Fruit fly (Drosophila melanogaster) whole organism, embryonic: ENCODE measurements around the gene CG12123.

Experiments used
- Bteb2 ChIP-seq: fragments of 200-800 bp; sonication (Bioruptor generic); optimal IDR thresholded peaks from 2 replicates; lab custom pipeline; 2016; ENCODE audit warnings: missing biosample characterization, missing genetic modification characterization
- CG10321 ChIP-seq: fragments of 200-800 bp; sonication (Bioruptor generic); IDR thresholded peaks from 2 replicates; pipeline ENCODE4 v1.3.6; 2022; ENCODE audit warnings: missing biosample characterization, missing genetic modification characterization
- CG11504 ChIP-seq: fragments of 200-800 bp; sonication (Bioruptor generic); optimal IDR thresholded peaks from 3 replicates; lab custom pipeline; 2019; ENCODE audit warnings: missing biosample characterization, mild to moderate bottlenecking, missing genetic modification characterization, moderate library complexity
- CG11696 ChIP-seq: fragments of 200-800 bp; sonication (Bioruptor generic); IDR thresholded peaks from 2 replicates; pipeline ENCODE4 v1.3.6; 2022; ENCODE audit warnings: missing biosample characterization, missing genetic modification characterization
- CG12236 ChIP-seq: fragments of 200-800 bp; sonication (Bioruptor generic); optimal IDR thresholded peaks from 2 replicates; lab custom pipeline; 2016; ENCODE audit warnings: missing biosample characterization, missing genetic modification characterization
- CG14014 ChIP-seq: fragments of 200-800 bp; sonication (Bioruptor generic); IDR thresholded peaks from 2 replicates; pipeline ENCODE4 v1.3.6; 2022; ENCODE audit warnings: missing biosample characterization, missing genetic modification characterization
- CG15601 ChIP-seq: fragments of 200-800 bp; sonication (Bioruptor generic); optimal IDR thresholded peaks from 3 replicates; lab custom pipeline; 2019; ENCODE audit warnings: missing biosample characterization, mild to moderate bottlenecking, missing genetic modification characterization, moderate library complexity
- CG2199 ChIP-seq: fragments of 200-800 bp; sonication (Bioruptor generic); IDR thresholded peaks from 3 replicates; pipeline ENCODE4 v1.3.6; 2022; ENCODE audit warnings: missing biosample characterization, missing genetic modification characterization
- CG2678 ChIP-seq: fragments of 200-800 bp; sonication (Bioruptor generic); optimal IDR thresholded peaks from 3 replicates; lab custom pipeline; 2019; ENCODE audit warnings: missing biosample characterization, mild to moderate bottlenecking, missing genetic modification characterization, moderate library complexity
- CG31224 ChIP-seq: fragments of 200-800 bp; sonication (Bioruptor generic); IDR thresholded peaks from 2 replicates; pipeline ENCODE4 v1.3.6; 2022; ENCODE audit warnings: missing biosample characterization, missing genetic modification characterization
- CG42726 ChIP-seq: fragments of 200-800 bp; sonication (Bioruptor generic); IDR thresholded peaks from 2 replicates; pipeline ENCODE4 v1.3.6; 2022; ENCODE audit warnings: missing biosample characterization, missing genetic modification characterization; ENCODE audit not compliant: partially characterized antibody
- CG4617 ChIP-seq: fragments of 200-800 bp; sonication (Bioruptor generic); optimal IDR thresholded peaks from 3 replicates; lab custom pipeline; 2016; ENCODE audit warnings: missing biosample characterization, missing genetic modification characterization, borderline replicate concordance
- CG4730 ChIP-seq: fragments of 200-800 bp; sonication (Bioruptor generic); IDR thresholded peaks from 2 replicates; pipeline ENCODE4 v1.3.6; 2022; ENCODE audit warnings: missing biosample characterization, missing genetic modification characterization
- CG7556 ChIP-seq: fragments of 200-800 bp; sonication (Bioruptor generic); optimal IDR thresholded peaks from 2 replicates; lab custom pipeline; 2017; ENCODE audit warnings: missing biosample characterization, mild to moderate bottlenecking, missing genetic modification characterization
- CG7745 ChIP-seq: fragments of 200-800 bp; sonication (Bioruptor generic); optimal IDR thresholded peaks from 2 replicates; lab custom pipeline; 2018; ENCODE audit warnings: missing biosample characterization, mild to moderate bottlenecking, missing genetic modification characterization, moderate library complexity
- CG9817 ChIP-seq: fragments of 200-800 bp; sonication (Bioruptor generic); optimal IDR thresholded peaks from 2 replicates; lab custom pipeline; 2018; ENCODE audit warnings: missing biosample characterization, mild to moderate bottlenecking, missing genetic modification characterization, moderate library complexity
- CG9932 ChIP-seq: fragments of 200-800 bp; sonication (Bioruptor generic); IDR thresholded peaks from 2 replicates; pipeline ENCODE4 v1.3.6; 2022; ENCODE audit warnings: missing biosample characterization, missing genetic modification characterization
- CrebB ChIP-seq: fragments of 200-800 bp; sonication (Bioruptor generic); optimal IDR thresholded peaks from 3 replicates; lab custom pipeline; 2018; ENCODE audit warnings: missing biosample characterization, mild to moderate bottlenecking, missing genetic modification characterization
- Gsc ChIP-seq: fragments of 200-800 bp; sonication (Bioruptor generic); IDR thresholded peaks from 2 replicates; pipeline ENCODE4 v1.3.6; 2022; ENCODE audit warnings: missing biosample characterization, missing genetic modification characterization
- Jarid2 ChIP-seq: fragments of 200-800 bp; sonication (Bioruptor generic); optimal IDR thresholded peaks from 3 replicates; lab custom pipeline; 2017; ENCODE audit warnings: mild to moderate bottlenecking, missing biosample characterization, missing genetic modification reagents, missing genetic modification characterization
- MESR4 ChIP-seq: fragments of 200-800 bp; sonication (Bioruptor generic); optimal IDR thresholded peaks from 2 replicates; lab custom pipeline; 2018; ENCODE audit warnings: missing biosample characterization, mild to moderate bottlenecking, missing genetic modification characterization, moderate library complexity
- NC2β ChIP-seq: fragments of 200-800 bp; sonication (Bioruptor generic); optimal IDR thresholded peaks from 2 replicates; lab custom pipeline; 2016; ENCODE audit warnings: missing biosample characterization, missing genetic modification characterization
- NfI ChIP-seq: fragments of 200-800 bp; sonication (Bioruptor generic); optimal IDR thresholded peaks from 3 replicates; lab custom pipeline; 2018; ENCODE audit warnings: missing biosample characterization, mild to moderate bottlenecking, missing genetic modification characterization, moderate library complexity
- Oli ChIP-seq: fragments of 200-800 bp; sonication (Bioruptor generic); optimal IDR thresholded peaks from 2 replicates; lab custom pipeline; 2018; ENCODE audit warnings: missing biosample characterization, mild to moderate bottlenecking, missing genetic modification characterization, moderate library complexity
- Taf1 ChIP-seq: fragments of 200-800 bp; sonication (Bioruptor generic); IDR thresholded peaks from 2 replicates; pipeline ENCODE4 v1.3.6; 2022; ENCODE audit warnings: missing biosample characterization, missing genetic modification characterization
- Trl ChIP-seq, 3 experiments: fragments of >200 bp in 2 of 3; fragments of 200-800 bp in 1 of 3; sonication (Bioruptor generic) in 1 of 3; optimal IDR thresholded peaks; 2 replicates in 1 of 3; 3 replicates in 2 of 3; lab custom pipeline; 2016 to 2017; ENCODE audit warnings: missing biosample characterization in 1 of 3, missing genetic modification characterization in 1 of 3
- ap ChIP-seq: fragments of 200-800 bp; sonication (Bioruptor generic); IDR thresholded peaks from 2 replicates; pipeline ENCODE4 v1.3.6; 2022; ENCODE audit warnings: missing biosample characterization, missing genetic modification characterization
- bab2 ChIP-seq: fragments of 200-800 bp; sonication (Bioruptor generic); optimal IDR thresholded peaks from 2 replicates; lab custom pipeline; 2016; ENCODE audit warnings: missing biosample characterization, missing genetic modification characterization
- btn ChIP-seq: fragments of 200-800 bp; sonication (Bioruptor generic); optimal IDR thresholded peaks from 2 replicates; lab custom pipeline; 2016; ENCODE audit warnings: missing biosample characterization, missing genetic modification characterization
- cas ChIP-seq: fragments of 200-800 bp; sonication (Bioruptor generic); IDR thresholded peaks from 2 replicates; pipeline ENCODE4 v1.3.6; 2022; ENCODE audit warnings: missing biosample characterization, missing genetic modification characterization
- caup ChIP-seq: fragments of 200-800 bp; sonication (Bioruptor generic); optimal IDR thresholded peaks from 3 replicates; lab custom pipeline; 2017; ENCODE audit warnings: missing biosample characterization, mild to moderate bottlenecking, missing genetic modification characterization, moderate library complexity; ENCODE audit not compliant: severe bottlenecking
- dan ChIP-seq: fragments of 200-800 bp; sonication (Bioruptor generic); IDR thresholded peaks from 2 replicates; pipeline ENCODE4 v1.3.6; 2022; ENCODE audit warnings: missing biosample characterization, missing genetic modification characterization
- dati ChIP-seq: fragments of 200-800 bp; sonication (Bioruptor generic); IDR thresholded peaks from 2 replicates; pipeline ENCODE4 v1.3.6; 2022; ENCODE audit warnings: missing biosample characterization, missing genetic modification characterization
- disco-r ChIP-seq: fragments of 200-800 bp; sonication (Bioruptor generic); optimal IDR thresholded peaks from 2 replicates; lab custom pipeline; 2016; ENCODE audit warnings: missing biosample characterization, missing genetic modification characterization
- emc ChIP-seq: fragments of 200-800 bp; sonication (Bioruptor generic); optimal IDR thresholded peaks from 2 replicates; lab custom pipeline; 2016; ENCODE audit warnings: missing biosample characterization, missing genetic modification characterization
- fd3F ChIP-seq: fragments of 200-800 bp; sonication (Bioruptor generic); optimal IDR thresholded peaks from 2 replicates; lab custom pipeline; 2018; ENCODE audit warnings: missing biosample characterization, mild to moderate bottlenecking, missing genetic modification characterization, moderate library complexity
- gcm2 ChIP-seq: fragments of 200-800 bp; sonication (Bioruptor generic); optimal IDR thresholded peaks from 2 replicates; lab custom pipeline; 2016; ENCODE audit warnings: missing biosample characterization, missing genetic modification characterization
- grau ChIP-seq: fragments of 200-800 bp; optimal IDR thresholded peaks from 3 replicates; lab custom pipeline; 2019; ENCODE audit warnings: missing biosample characterization, mild to moderate bottlenecking, missing genetic modification characterization, moderate library complexity
- gsb ChIP-seq: fragments of 200-800 bp; sonication (Bioruptor generic); IDR thresholded peaks from 2 replicates; pipeline ENCODE4 v1.3.6; 2022; ENCODE audit warnings: missing biosample characterization, missing genetic modification characterization
- klu ChIP-seq: fragments of 200-800 bp; sonication (Bioruptor generic); IDR thresholded peaks from 2 replicates; pipeline ENCODE4 v1.3.6; 2022; ENCODE audit warnings: missing biosample characterization, missing genetic modification characterization
- lbe ChIP-seq: fragments of 200-800 bp; sonication (Bioruptor generic); optimal IDR thresholded peaks from 2 replicates; lab custom pipeline; 2016; ENCODE audit warnings: missing biosample characterization, mild to moderate bottlenecking, missing genetic modification characterization
- lilli ChIP-seq: fragments of 200-800 bp; sonication (Bioruptor generic); optimal IDR thresholded peaks from 3 replicates; lab custom pipeline; 2016; ENCODE audit warnings: missing biosample characterization, missing genetic modification characterization
- maf-S ChIP-seq: fragments of 200-800 bp; sonication (Bioruptor generic); optimal IDR thresholded peaks from 2 replicates; lab custom pipeline; 2016; ENCODE audit warnings: missing biosample characterization, missing genetic modification characterization
- pnt ChIP-seq: fragments of 200-800 bp; sonication (Bioruptor generic); optimal IDR thresholded peaks from 3 replicates; lab custom pipeline; 2016; ENCODE audit warnings: missing biosample characterization, missing genetic modification characterization
- pum ChIP-seq: fragments of 200-800 bp; sonication (Bioruptor generic); optimal IDR thresholded peaks from 2 replicates; lab custom pipeline; 2016; ENCODE audit warnings: missing biosample characterization, missing genetic modification characterization
- ro ChIP-seq: fragments of 200-800 bp; sonication (Bioruptor generic); IDR thresholded peaks from 2 replicates; pipeline ENCODE4 v1.3.6; 2022; ENCODE audit warnings: missing biosample characterization, missing genetic modification characterization
- sd ChIP-seq: fragments of 200-800 bp; sonication (Bioruptor generic); optimal IDR thresholded peaks from 3 replicates; lab custom pipeline; 2018; ENCODE audit warnings: missing biosample characterization, mild to moderate bottlenecking, missing genetic modification characterization, moderate library complexity
- seq ChIP-seq: fragments of 200-800 bp; sonication (Bioruptor generic); IDR thresholded peaks from 2 replicates; pipeline ENCODE4 v1.3.6; 2022; ENCODE audit warnings: missing biosample characterization, missing genetic modification characterization
- sim ChIP-seq: fragments of 200-800 bp; sonication (Bioruptor generic); IDR thresholded peaks from 2 replicates; pipeline ENCODE4 v1.3.6; 2022; ENCODE audit warnings: missing biosample characterization, missing genetic modification characterization
- tio ChIP-seq: fragments of 200-800 bp; sonication (Bioruptor generic); optimal IDR thresholded peaks from 2 replicates; lab custom pipeline; 2017; ENCODE audit warnings: missing biosample characterization, missing genetic modification characterization, inconsistent platforms
- usp ChIP-seq: fragments of >200 bp; optimal IDR thresholded peaks from 2 replicates; lab custom pipeline; 2017; ENCODE audit warnings: missing biosample characterization, missing genetic modification characterization
- z ChIP-seq: fragments of 200-800 bp; sonication (Bioruptor generic); IDR thresholded peaks from 3 replicates; pipeline ENCODE4 v1.3.6; 2022; ENCODE audit warnings: missing biosample characterization, missing genetic modification characterization

The CG12123 gene

DNA sequence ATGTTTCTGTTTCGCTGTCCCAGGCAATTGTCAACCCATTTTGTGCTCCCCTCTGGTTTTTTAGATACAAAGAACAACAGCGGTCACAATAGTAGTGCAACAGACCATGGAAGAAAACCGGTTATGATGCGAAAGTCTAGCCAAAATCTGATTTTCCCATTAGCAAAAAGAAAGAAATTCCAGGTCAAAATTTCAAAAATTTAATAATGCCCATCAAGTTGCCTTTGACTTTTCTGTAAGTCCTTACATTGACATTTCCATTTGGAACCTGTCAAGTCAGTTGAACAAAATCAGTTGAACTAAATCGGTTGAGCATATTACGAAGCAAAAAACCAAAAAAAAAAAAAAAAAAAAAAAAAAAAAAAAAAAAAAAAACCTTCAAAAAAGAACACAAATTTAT is 25.2 kb downstream of the CG12123 start (continued):
- TF ChIP-seq pnt (GFP tag; lab: Kevin White, UChicago): peak; percentile 30
- no peak for TF ChIP-seq NfI (GFP tag; lab: Kevin White, UChicago)
- TF ChIP-seq CG7745 (tag; lab: Kevin White, UChicago): no peak
- TF ChIP-seq dati (GFP tag; lab: Robert Waterston, UW): no peak
- TF ChIP-seq CG2199: 0 out of 3 replicates have a peak, but pooled peaks have one; percentile 13
- no peak for TF ChIP-seq Trl (optimal IDR thresholded peaks at IDR 0.05; lab: Kevin White, UChicago)
- peak; percentile 46 for TF ChIP-seq Trl (GFP tag; optimal IDR thresholded peaks at IDR 0.05; lab: Kevin White, UChicago)
- no peak for TF ChIP-seq z (GFP tag; lab: Robert Waterston, UW)
- peak; percentile 32 for TF ChIP-seq bab2
- TF ChIP-seq klu: no peak
- peak; percentile 44 for TF ChIP-seq CG11504 (tag; lab: Kevin White, UChicago)
- peak; percentile 16 for TF ChIP-seq Oli (tag; lab: Kevin White, UChicago)
- TF ChIP-seq CG4730: no peak
- TF ChIP-seq CG42726 (GFP tag; lab: Robert Waterston, UW): no peak
- TF ChIP-seq caup: no peak
- no peak for TF ChIP-seq cas (GFP tag; lab: Robert Waterston, UW)
- TF ChIP-seq Taf1: no peak
- TF ChIP-seq CG4617 (GFP tag; lab: Kevin White, UChicago): no peak
- TF ChIP-seq ro (GFP tag; lab: Robert Waterston, UW): no peak
- TF ChIP-seq CG2678: peak; percentile 48
- TF ChIP-seq CG10321 (GFP tag; lab: Robert Waterston, UW): no peak
- TF ChIP-seq Jarid2 (GFP tag; lab: Kevin White, UChicago): no peak
- TF ChIP-seq usp (GFP tag; lab: Kevin White, UChicago): no peak
- no peak for TF ChIP-seq CG9817 (tag; lab: Kevin White, UChicago)
- TF ChIP-seq CG9932 (GFP tag; lab: Robert Waterston, UW): no peak
- no peak for TF ChIP-seq disco-r (GFP tag; lab: Kevin White, UChicago)
- no peak for TF ChIP-seq maf-S (GFP tag; lab: Kevin White, UChicago)
- no peak for TF ChIP-seq fd3F (GFP tag; lab: Kevin White, UChicago)
- no peak for TF ChIP-seq Gsc
- no peak for TF ChIP-seq sim
- TF ChIP-seq CG15601: no peak
- no peak for TF ChIP-seq CG14014 (GFP tag; lab: Robert Waterston, UW)
- TF ChIP-seq sd (tag; lab: Kevin White, UChicago): no peak
- TF ChIP-seq lilli (GFP tag; lab: Kevin White, UChicago): peak; percentile 13
- TF ChIP-seq tio (GFP tag; lab: Kevin White, UChicago): no peak
- no peak for TF ChIP-seq lbe (GFP tag; lab: Kevin White, UChicago)
- no peak for TF ChIP-seq NC2β (GFP tag; lab: Kevin White, UChicago)
- TF ChIP-seq ap (GFP tag; lab: Robert Waterston, UW): no peak
- no peak for TF ChIP-seq MESR4 (GFP tag; lab: Kevin White, UChicago)
- TF ChIP-seq pum (GFP tag; lab: Kevin White, UChicago): peak; percentile 27
- peak; percentile 64 for TF ChIP-seq CG11696 (GFP tag; lab: Robert Waterston, UW)
- no peak for TF ChIP-seq gsb (GFP tag; lab: Robert Waterston, UW)
- no peak for TF ChIP-seq btn (GFP tag; lab: Kevin White, UChicago)
- no peak for TF ChIP-seq dan
- TF ChIP-seq emc: no peak
- no peak for TF ChIP-seq grau
- no peak for TF ChIP-seq CG7556 (GFP tag; lab: Kevin White, UChicago)
- TF ChIP-seq Bteb2: no peak
- TF ChIP-seq CG31224 (GFP tag; lab: Robert Waterston, UW): no peak
- TF ChIP-seq CG12236 (GFP tag; lab: Kevin White, UChicago): no peak
- no peak for TF ChIP-seq seq (GFP tag; lab: Robert Waterston, UW)
- no peak for TF ChIP-seq CrebB (tag; lab: Kevin White, UChicago)
- no peak for TF ChIP-seq gcm2 (GFP tag; lab: Kevin White, UChicago)
